Worm (Caenorhabditis elegans) whole organism, L4 larva: ENCODE results near the gene R02E4.3.

ENCODE experiments used
- F26F4.8 ChIP-seq: fragments of 200-800 bp; sonication (Bioruptor generic); conservative IDR thresholded peaks from 2 replicates; pipeline ENCODE4 v1.3.6; 2022; ENCODE audit warnings: missing genetic modification characterization, missing compliant biosample characterization
- T20F7.1 ChIP-seq: fragments of 200-800 bp; sonication (Bioruptor generic); optimal IDR thresholded peaks from 2 replicates; lab custom pipeline; 2018; ENCODE audit warnings: mild to moderate bottlenecking, missing genetic modification characterization, missing compliant biosample characterization
- Y5F2A.4 ChIP-seq: fragments of 200-800 bp; sonication (Bioruptor generic); optimal IDR thresholded peaks from 2 replicates; lab custom pipeline; 2018; ENCODE audit warnings: mild to moderate bottlenecking, missing genetic modification characterization, missing compliant biosample characterization
- ZK546.5 ChIP-seq, 2 experiments: sonication (generic microtip); optimal IDR thresholded peaks; 2 replicates each; lab custom pipeline; 2017; ENCODE audit warnings: missing biosample characterization in 2 of 2, missing genetic modification characterization in 2 of 2
- ama-1 ChIP-seq: fragments of 150-350 bp; optimal IDR thresholded peaks from 2 replicates; lab custom pipeline; 2014; ENCODE audit warnings: inconsistent platforms, mixed read lengths
- arid-1 ChIP-seq: fragments of 200-800 bp; sonication (Bioruptor generic); conservative IDR thresholded peaks from 2 replicates; pipeline ENCODE4 v1.3.6; 2022; ENCODE audit warnings: missing genetic modification reagents, missing genetic modification characterization, missing compliant biosample characterization
- ceh-28 ChIP-seq: fragments of 150-350 bp; optimal IDR thresholded peaks from 2 replicates; lab custom pipeline; 2014; ENCODE audit warnings: missing biosample characterization, missing genetic modification reagents, missing genetic modification characterization
- ceh-32 ChIP-seq: sonication (generic microtip); optimal IDR thresholded peaks from 2 replicates; lab custom pipeline; 2016; ENCODE audit warnings: mild to moderate bottlenecking, missing genetic modification characterization, missing compliant biosample characterization; ENCODE audit not compliant: poor library complexity
- ceh-62 ChIP-seq: sonication (generic microtip); optimal IDR thresholded peaks from 2 replicates; lab custom pipeline; 2017; ENCODE audit warnings: missing biosample characterization, missing genetic modification characterization
- daf-12 ChIP-seq: fragments of 150-350 bp; optimal IDR thresholded peaks from 2 replicates; lab custom pipeline; 2014; ENCODE audit warnings: missing biosample characterization, missing genetic modification reagents, missing genetic modification characterization
- daf-16 ChIP-seq, 3 experiments: sonication (generic microtip); optimal IDR thresholded peaks; 2 replicates each; lab custom pipeline; 2016 to 2017; ENCODE audit warnings: missing genetic modification characterization in 3 of 3, missing genetic modification reagents in 3 of 3, mild to moderate bottlenecking in 2 of 3, missing compliant biosample characterization in 2 of 3, missing biosample characterization in 1 of 3, moderate library complexity in 1 of 3
- daf-19 ChIP-seq: fragments of 200-800 bp; sonication (Bioruptor generic); conservative IDR thresholded peaks from 2 replicates; pipeline ENCODE4 v1.3.6; 2022; ENCODE audit warnings: missing genetic modification characterization, missing compliant biosample characterization
- dmd-6 ChIP-seq: fragments of 200-800 bp; sonication (Bioruptor generic); IDR thresholded peaks from 2 replicates; pipeline ENCODE4 v1.3.6; 2022; ENCODE audit warnings: missing genetic modification reagents, missing genetic modification characterization, missing compliant biosample characterization
- dmd-9 ChIP-seq: fragments of 200-800 bp; sonication (Bioruptor generic); IDR thresholded peaks from 2 replicates; pipeline ENCODE4 v1.3.6; 2022; ENCODE audit warnings: missing genetic modification reagents, missing genetic modification characterization, missing compliant biosample characterization
- dve-1 ChIP-seq: sonication (generic microtip); optimal IDR thresholded peaks from 2 replicates; lab custom pipeline; 2017; ENCODE audit warnings: antibody characterized with exemption, mild to moderate bottlenecking, missing genetic modification characterization, missing compliant biosample characterization; ENCODE audit not compliant: insufficient read depth
- egl-27 ChIP-seq: sonication (generic microtip); optimal IDR thresholded peaks from 3 replicates; lab custom pipeline; 2017; ENCODE audit warnings: missing biosample characterization, missing genetic modification reagents, missing genetic modification characterization
- egl-43 ChIP-seq: fragments of 200-800 bp; sonication (Bioruptor generic); IDR thresholded peaks from 2 replicates; pipeline ENCODE4 v1.3.6; 2022; ENCODE audit warnings: missing genetic modification reagents, missing genetic modification characterization, missing compliant biosample characterization
- fkh-10 ChIP-seq: fragments of 150-350 bp; optimal IDR thresholded peaks from 2 replicates; lab custom pipeline; 2014; ENCODE audit warnings: missing biosample characterization, missing genetic modification reagents, missing genetic modification characterization
- fos-1 ChIP-seq: fragments of 150-350 bp; optimal IDR thresholded peaks from 2 replicates; lab custom pipeline; 2014; ENCODE audit warnings: missing biosample characterization, missing genetic modification characterization
- hlh-11 ChIP-seq: fragments of 200-800 bp; sonication (Bioruptor generic); optimal IDR thresholded peaks from 2 replicates; lab custom pipeline; 2018; ENCODE audit warnings: mild to moderate bottlenecking, missing genetic modification characterization, missing compliant biosample characterization
- hlh-30 ChIP-seq: sonication (generic microtip); optimal IDR thresholded peaks from 2 replicates; lab custom pipeline; 2017; ENCODE audit warnings: antibody characterized with exemption, mild to moderate bottlenecking, missing genetic modification characterization, missing compliant biosample characterization; ENCODE audit not compliant: insufficient read depth
- lin-1 ChIP-seq: fragments of 200-800 bp; sonication (Bioruptor generic); IDR thresholded peaks from 2 replicates; pipeline ENCODE4 v1.3.6; 2022; ENCODE audit warnings: missing genetic modification reagents, missing genetic modification characterization, missing compliant biosample characterization
- lin-13 ChIP-seq: fragments of 150-350 bp; optimal IDR thresholded peaks from 2 replicates; lab custom pipeline; 2014; ENCODE audit warnings: missing biosample characterization, missing genetic modification reagents, missing genetic modification characterization
- lin-15B ChIP-seq: fragments of 150-350 bp; sonication (generic microtip); optimal IDR thresholded peaks from 3 replicates; lab custom pipeline; 2014; ENCODE audit warnings: missing biosample characterization, missing genetic modification characterization
- lin-38 ChIP-seq: fragments of 200-800 bp; sonication (Bioruptor generic); IDR thresholded peaks from 2 replicates; pipeline ENCODE4 v1.3.6; 2022; ENCODE audit warnings: missing genetic modification reagents, missing genetic modification characterization, missing compliant biosample characterization
- lsy-2 ChIP-seq, 2 experiments: fragments of 150-350 bp in 1 of 2; sonication (generic microtip) in 1 of 2; optimal IDR thresholded peaks; 2 replicates each; lab custom pipeline; 2014 to 2017; ENCODE audit warnings: missing biosample characterization in 2 of 2, missing genetic modification characterization in 2 of 2
- madf-9 ChIP-seq: fragments of 200-800 bp; sonication (Bioruptor generic); conservative IDR thresholded peaks from 2 replicates; pipeline ENCODE4 v1.3.6; 2022; ENCODE audit warnings: missing genetic modification reagents, missing genetic modification characterization, missing compliant biosample characterization
- mdl-1 ChIP-seq, 2 experiments: fragments of 150-350 bp in 1 of 2; sonication (generic microtip) in 1 of 2; optimal IDR thresholded peaks; 2 replicates each; lab custom pipeline; 2014 to 2017; ENCODE audit warnings: missing biosample characterization in 2 of 2, missing genetic modification characterization in 2 of 2
- mdt-29 ChIP-seq: fragments of 200-800 bp; sonication (Bioruptor generic); IDR thresholded peaks from 2 replicates; pipeline ENCODE4 v1.3.6; 2022; ENCODE audit warnings: missing genetic modification reagents, missing genetic modification characterization, missing compliant biosample characterization
- nhr-10 ChIP-seq: fragments of 150-350 bp; optimal IDR thresholded peaks from 2 replicates; lab custom pipeline; 2014; ENCODE audit warnings: missing biosample characterization, missing genetic modification characterization
- nhr-102 ChIP-seq: sonication (generic microtip); optimal IDR thresholded peaks from 2 replicates; lab custom pipeline; 2016; ENCODE audit warnings: mild to moderate bottlenecking, missing genetic modification characterization, moderate library complexity, missing compliant biosample characterization
- nhr-11 ChIP-seq: fragments of 150-350 bp; optimal IDR thresholded peaks from 2 replicates; lab custom pipeline; 2014; ENCODE audit warnings: missing biosample characterization, missing genetic modification characterization
- nhr-25 ChIP-seq: sonication (generic microtip); optimal IDR thresholded peaks from 2 replicates; lab custom pipeline; 2017; ENCODE audit warnings: missing genetic modification characterization, mild to moderate bottlenecking, missing compliant biosample characterization, antibody characterized with exemption, moderate library complexity, borderline replicate concordance; ENCODE audit not compliant: insufficient read depth
- nhr-48 ChIP-seq: sonication (generic microtip); optimal IDR thresholded peaks from 2 replicates; lab custom pipeline; 2016; ENCODE audit warnings: mild to moderate bottlenecking, missing genetic modification characterization, missing compliant biosample characterization
- nhr-76 ChIP-seq: fragments of 150-350 bp; optimal IDR thresholded peaks from 2 replicates; lab custom pipeline; 2014; ENCODE audit warnings: missing biosample characterization, missing genetic modification characterization
- nhr-77 ChIP-seq: fragments of 150-350 bp; optimal IDR thresholded peaks from 2 replicates; lab custom pipeline; 2014; ENCODE audit warnings: missing biosample characterization, missing genetic modification characterization
- pqm-1 ChIP-seq: sonication (generic microtip); optimal IDR thresholded peaks from 2 replicates; lab custom pipeline; 2017; ENCODE audit warnings: missing biosample characterization, missing genetic modification characterization
- tra-1 ChIP-seq: fragments of 200-800 bp; sonication (Bioruptor generic); IDR thresholded peaks from 2 replicates; pipeline ENCODE4 v1.3.6; 2022; ENCODE audit warnings: missing genetic modification reagents, missing genetic modification characterization, missing compliant biosample characterization
- unc-39 ChIP-seq: sonication (generic microtip); optimal IDR thresholded peaks from 2 replicates; lab custom pipeline; 2017; ENCODE audit warnings: missing biosample characterization, missing genetic modification characterization
- unc-62 ChIP-seq, 3 experiments: fragments of 150-350 bp in 1 of 3; sonication (generic microtip); optimal IDR thresholded peaks in 2 of 3; peaks in 1 of 3; 1 replicate in 1 of 3; 2 replicates in 2 of 3; lab custom pipeline; 2014 to 2017; ENCODE audit warnings: missing biosample characterization in 3 of 3, missing genetic modification characterization in 3 of 3, missing genetic modification reagents in 3 of 3, missing genotype in 1 of 3
- zfp-3 ChIP-seq: fragments of 200-800 bp; sonication (Bioruptor generic); conservative IDR thresholded peaks from 2 replicates; pipeline ENCODE4 v1.3.6; 2022; ENCODE audit warnings: missing genetic modification reagents, missing genetic modification characterization, missing compliant biosample characterization
- zip-11 ChIP-seq: fragments of 200-800 bp; sonication (Bioruptor generic); IDR thresholded peaks from 2 replicates; pipeline ENCODE4 v1.3.6; 2022; ENCODE audit warnings: missing genetic modification characterization, missing compliant biosample characterization
- ztf-7 ChIP-seq: fragments of 150-350 bp; optimal IDR thresholded peaks from 2 replicates; lab custom pipeline; 2014; ENCODE audit warnings: missing biosample characterization, missing genetic modification characterization

R02E4.3 gene

ce11 chrX:4145051-4145826 lies 43.3 kb upstream of the R02E4.3 start (continued):
- TF ChIP-seq nhr-11 (tag; lab: Kevin White, UChicago) = peak; percentile 64
- TF ChIP-seq nhr-76 = no peak
- no peak for TF ChIP-seq ceh-32
- TF ChIP-seq nhr-10 (tag; lab: Kevin White, UChicago) = peak; percentile 48
- TF ChIP-seq daf-16 (GFP tag; optimal IDR thresholded peaks at IDR 0.05; lab: Kevin White, UChicago) = peak in 1 of 2 experiments; percentile 34
- TF ChIP-seq daf-16 (tag; optimal IDR thresholded peaks at IDR 0.05; lab: Kevin White, UChicago) = peak; percentile 70
- no peak for TF ChIP-seq egl-27 (tag; lab: Kevin White, UChicago)
- peak; percentile 97 for TF ChIP-seq dmd-6 (GFP tag; lab: Robert Waterston, UW)
- TF ChIP-seq Y5F2A.4 (GFP tag; lab: Kevin White, UChicago) = peak; percentile 40
- TF ChIP-seq lin-13 (GFP tag; lab: Kevin White, UChicago) = peak; percentile 39
- TF ChIP-seq lin-1 (GFP tag; lab: Robert Waterston, UW) = peak; percentile 58; the same call in 1 of the 2 replicates
- no peak for TF ChIP-seq daf-12 (tag; lab: Kevin White, UChicago)
- peak; percentile 35 for TF ChIP-seq lin-38 (GFP tag; lab: Robert Waterston, UW)
- TF ChIP-seq hlh-11 (tag; lab: Kevin White, UChicago) = peak; percentile 95
- no peak for TF ChIP-seq ztf-7 (tag; lab: Kevin White, UChicago)
- TF ChIP-seq fkh-10 = peak; percentile 60
- TF ChIP-seq egl-43 (GFP tag; lab: Robert Waterston, UW) = peak; percentile 75
- TF ChIP-seq zfp-3 = no peak
- TF ChIP-seq unc-39 (tag; lab: Kevin White, UChicago) = no peak
- peak; percentile 64 for TF ChIP-seq nhr-102 (tag; lab: Kevin White, UChicago)
- no peak for TF ChIP-seq F26F4.8 (GFP tag; lab: Robert Waterston, UW)
- TF ChIP-seq dmd-9 (GFP tag; lab: Robert Waterston, UW) = peak; percentile 82; the same call in 1 of the 2 replicates
- no peak for TF ChIP-seq ceh-62 (tag; lab: Kevin White, UChicago)
- TF ChIP-seq zip-11 (GFP tag; lab: Robert Waterston, UW) = no peak
- peak; percentile 18; the same call in 1 of the 2 replicates for TF ChIP-seq mdt-29 (GFP tag; lab: Robert Waterston, UW)
- peak; percentile 29; the same call in 1 of the 2 replicates for TF ChIP-seq tra-1 (GFP tag; lab: Robert Waterston, UW)
- peak; percentile 65 for TF ChIP-seq nhr-48
- TF ChIP-seq T20F7.1 (GFP tag; lab: Kevin White, UChicago) = no peak
- peak; percentile 49 for TF ChIP-seq nhr-77 (tag; lab: Kevin White, UChicago)
- TF ChIP-seq ama-1 (lab: Kevin White, UChicago) = peak; percentile 80
- 0 out of 2 replicates have a peak, but pooled peaks have one; percentile 7 for TF ChIP-seq madf-9 (GFP tag; lab: Robert Waterston, UW)
- peak; percentile 47 for TF ChIP-seq dve-1 (tag; lab: Kevin White, UChicago)

ce11 chrX:4144136-4144781 lies 42.3 kb upstream of the R02E4.3 start:
- 0 out of 2 replicates have a peak, but pooled peaks have one; percentile 16 for TF ChIP-seq arid-1 (GFP tag; lab: Robert Waterston, UW)
- no peak for TF ChIP-seq lin-38 (GFP tag; lab: Robert Waterston, UW)
- TF ChIP-seq mdt-29 (GFP tag; lab: Robert Waterston, UW) = peak; percentile 27; the same call in 1 of the 2 replicates
- TF ChIP-seq tra-1 (GFP tag; lab: Robert Waterston, UW) = peak; percentile 6; the same call in 1 of the 2 replicates
- peak; percentile 46 for TF ChIP-seq nhr-25 (tag; lab: Kevin White, UChicago)
- no peak for TF ChIP-seq nhr-76
- peak; percentile 80 for TF ChIP-seq hlh-30 (tag; lab: Kevin White, UChicago)
- peak; percentile 73 for TF ChIP-seq dve-1 (tag; lab: Kevin White, UChicago)
- no peak for TF ChIP-seq daf-19 (GFP tag; lab: Robert Waterston, UW)
- peak in 1 of 2 experiments; percentile 32 for TF ChIP-seq lsy-2 (tag; optimal IDR thresholded peaks at IDR 0.05; lab: Kevin White, UChicago)
- TF ChIP-seq dmd-6 (GFP tag; lab: Robert Waterston, UW) = peak; percentile 87
- peak in 1 of 2 experiments; percentile 48 for TF ChIP-seq unc-62 (GFP tag; optimal IDR thresholded peaks at IDR 0.05 in 1 of 2; lab: Kevin White, UChicago)
- TF ChIP-seq unc-62 (tag; optimal IDR thresholded peaks at IDR 0.05; lab: Kevin White, UChicago) = no peak
- TF ChIP-seq egl-43 (GFP tag; lab: Robert Waterston, UW) = 0 out of 2 replicates have a peak, but pooled peaks have one; percentile 52
- peak; percentile 61 for TF ChIP-seq pqm-1 (tag; lab: Kevin White, UChicago)
- TF ChIP-seq fos-1 (tag; lab: Kevin White, UChicago) = no peak
- peak; percentile 14; the same call in 1 of the 2 replicates for TF ChIP-seq lin-1 (GFP tag; lab: Robert Waterston, UW)
- no peak for TF ChIP-seq ama-1 (lab: Kevin White, UChicago)
- no peak for TF ChIP-seq lin-15B (tag; lab: Kevin White, UChicago)
- TF ChIP-seq nhr-77 (tag; lab: Kevin White, UChicago) = no peak
- TF ChIP-seq ZK546.5 (tag; optimal IDR thresholded peaks at IDR 0.05; lab: Kevin White, UChicago) = no peak
- no peak for TF ChIP-seq mdl-1 (tag; optimal IDR thresholded peaks at IDR 0.05; lab: Kevin White, UChicago)
- TF ChIP-seq nhr-11 (tag; lab: Kevin White, UChicago) = peak; percentile 28
- TF ChIP-seq ceh-28 (tag; lab: Kevin White, UChicago) = no peak
